Fruit fly (Drosophila melanogaster): Measurements from ENCODE around the gene CG10345.

The CG10345 gene

DNA sequence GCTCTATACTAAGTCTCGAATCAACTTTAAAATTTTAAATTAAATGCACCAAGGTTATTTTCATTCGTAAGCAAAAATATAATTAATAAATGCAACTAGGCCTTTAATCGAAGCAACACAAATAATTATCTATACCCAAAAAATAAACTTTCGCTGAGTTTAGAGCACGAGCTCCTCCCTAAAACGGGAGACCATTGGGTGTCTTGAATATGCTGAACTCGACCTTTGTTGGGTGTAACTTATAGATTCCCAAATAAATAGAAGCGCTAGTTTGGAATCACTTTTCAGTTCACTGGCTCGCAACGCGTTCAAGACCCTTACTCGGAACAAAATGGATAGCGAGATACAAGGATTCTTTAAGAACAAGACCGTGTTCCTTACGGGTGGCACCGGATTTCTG, 13.0 kb upstream of the CG10345 start, which contains the start of gene CG17560:
Gene CG17560 (plus strand): TSS at position 301 of the 400 bp plus-strand sequence.
- TF ChIP-seq CG17801 (GFP tag; optimal IDR thresholded peaks at IDR 0.05; ENCODE audit: partially characterized antibody) = no peak

DNA sequence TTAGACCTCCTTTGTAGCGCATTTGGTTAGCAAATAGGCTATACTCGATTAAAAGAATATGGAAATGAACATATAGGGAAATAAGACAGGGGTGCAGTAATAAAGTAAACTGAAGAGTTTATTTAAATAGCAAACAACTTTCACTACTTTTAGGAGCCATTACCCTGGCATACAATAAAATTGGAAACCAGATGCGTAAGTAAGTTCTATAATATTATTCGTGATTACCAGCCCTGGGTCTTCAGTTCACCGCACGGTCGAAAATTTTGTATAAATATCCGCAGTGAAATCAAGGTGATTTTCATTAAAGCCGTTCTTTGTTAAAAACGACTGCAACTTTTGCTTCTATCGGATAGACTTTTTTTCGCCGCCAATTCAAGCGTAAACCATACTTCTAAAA, 10.3 kb upstream of the CG10345 start, which contains the start of gene CG17562:
Gene CG17562 (plus strand): TSS at position 301 of the 400 bp plus-strand sequence.
- TF ChIP-seq CG17801 (GFP tag; optimal IDR thresholded peaks at IDR 0.05; ENCODE audit: partially characterized antibody) = no peak

DNA sequence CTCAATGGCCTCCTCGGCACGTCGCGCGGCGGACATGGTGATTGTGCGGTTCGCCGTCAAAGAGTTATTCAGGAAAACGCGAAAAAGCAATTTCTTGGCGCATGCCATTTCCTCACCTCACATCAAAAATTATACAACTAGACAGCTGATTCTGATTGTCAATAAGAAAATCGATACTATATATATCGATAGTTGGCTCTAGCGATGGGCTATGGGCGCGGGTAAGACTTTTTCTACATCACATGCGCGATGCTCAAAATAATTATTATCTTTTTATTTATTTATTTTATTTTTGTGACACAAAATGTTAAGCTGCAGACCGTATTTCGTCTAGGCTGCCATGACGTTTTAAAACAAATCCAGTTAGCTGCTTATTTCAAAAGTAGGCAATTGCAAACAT, 9.6 kb upstream of the CG10345 start, which contains the start of gene CG10340:
Gene CG10340 (minus strand): TSS at position 151 of the 400 bp plus-strand sequence.
- no peak for TF ChIP-seq CG17801 (GFP tag; optimal IDR thresholded peaks at IDR 0.05; ENCODE audit: partially characterized antibody)

- TF ChIP-seq CG17801 (GFP tag; optimal IDR thresholded peaks at IDR 0.05; ENCODE audit: partially characterized antibody) = no peak
Observed at dm6 chr3R:16613300-16613699, 8.6 kb upstream of the CG10345 start, which contains the start of gene CG12783. Gene CG12783 (minus strand): TSS chr3R:16613400.

DNA sequence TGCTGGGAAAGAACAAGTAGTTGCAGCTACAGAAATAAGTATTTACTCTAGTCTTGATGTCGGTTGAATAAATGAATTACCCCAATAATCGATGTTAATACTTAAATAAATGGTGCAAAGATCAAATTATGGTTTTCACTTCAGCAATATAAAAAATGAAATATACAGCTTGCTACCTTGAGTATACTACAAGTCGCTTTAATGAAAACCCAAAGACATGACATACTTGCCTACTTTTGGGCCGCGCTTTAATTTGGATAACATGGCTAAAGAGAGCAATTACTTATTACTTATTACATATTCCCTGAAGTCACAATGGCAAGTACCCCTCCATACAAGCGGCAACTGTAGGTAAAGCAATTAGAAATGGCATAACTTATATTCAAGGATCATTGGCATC, 6.6 kb upstream of the CG10345 start:
- no peak for TF ChIP-seq CG17801 (GFP tag; optimal IDR thresholded peaks at IDR 0.05; ENCODE audit: partially characterized antibody)

- no peak for TF ChIP-seq CG17801 (GFP tag; optimal IDR thresholded peaks at IDR 0.05; ENCODE audit: partially characterized antibody)
Observed at dm6 chr3R:16608920-16609319, 4.3 kb upstream of the CG10345 start, which contains the start of gene NPF. Gene NPF (plus strand): TSS chr3R:16609220.

- no peak for TF ChIP-seq CG17801 (GFP tag; optimal IDR thresholded peaks at IDR 0.05; ENCODE audit: partially characterized antibody)
Observed at dm6 chr3R:16605929-16606328, 1.3 kb upstream of the CG10345 start.

dm6 chr3R:16600735-16601134, 3.9 kb downstream of the CG10345 start:
- no peak for TF ChIP-seq CG17801 (GFP tag; optimal IDR thresholded peaks at IDR 0.05; ENCODE audit: partially characterized antibody)

DNA sequence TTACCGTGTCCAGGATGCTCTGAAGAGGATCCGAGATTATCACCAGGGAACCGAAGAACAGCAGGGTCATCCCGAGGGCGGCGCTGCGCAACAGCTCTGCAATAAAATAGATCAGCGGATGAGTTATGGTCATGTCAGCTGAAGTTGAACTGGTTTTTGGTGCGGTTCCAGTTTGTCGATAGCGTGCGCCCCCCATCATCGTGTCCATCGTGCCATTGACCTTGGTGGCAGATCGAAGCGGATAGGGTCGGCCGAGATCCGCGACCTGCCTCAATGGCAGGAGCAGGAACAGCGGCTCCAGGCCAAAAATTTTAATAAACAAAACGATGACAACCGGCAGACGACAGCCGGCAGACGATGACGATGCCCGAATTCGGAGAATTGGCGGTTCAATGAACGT, 5.0 kb downstream of the CG10345 start:
- TF ChIP-seq CG17801 (GFP tag; optimal IDR thresholded peaks at IDR 0.05; ENCODE audit: partially characterized antibody) = no peak

DNA sequence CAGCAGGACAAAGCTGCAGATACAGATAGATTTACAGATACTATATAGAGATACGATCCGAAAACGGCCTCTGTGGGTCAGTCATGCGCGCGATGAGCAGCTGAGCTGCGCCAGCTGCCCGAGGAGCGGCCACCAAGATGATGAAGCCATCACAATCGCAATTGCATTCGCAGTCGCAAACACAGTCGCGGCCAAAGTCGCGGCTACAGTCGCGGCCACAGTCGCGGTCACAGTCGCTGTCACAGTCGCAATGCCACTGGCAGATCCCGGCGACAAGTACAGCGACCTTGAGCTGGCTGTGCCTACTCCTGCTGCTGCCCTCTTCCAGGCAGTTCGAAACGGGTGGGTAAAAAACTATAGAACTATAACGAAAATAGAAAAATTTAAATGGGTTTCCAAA, 9.7 kb downstream of the CG10345 start:
- TF ChIP-seq CG17801 (GFP tag; optimal IDR thresholded peaks at IDR 0.05; ENCODE audit: partially characterized antibody) = no peak

- no peak for TF ChIP-seq CG17801 (GFP tag; optimal IDR thresholded peaks at IDR 0.05; ENCODE audit: partially characterized antibody)
Observed at dm6 chr3R:16594056-16594858, 10.4 kb downstream of the CG10345 start, which contains the start of gene CG14892. Gene CG14892 (plus strand): TSS chr3R:16594414.

- no peak for TF ChIP-seq CG17801 (GFP tag; optimal IDR thresholded peaks at IDR 0.05; ENCODE audit: partially characterized antibody)
Observed at dm6 chr3R:16591407-16591806, 13.3 kb downstream of the CG10345 start.

DNA sequence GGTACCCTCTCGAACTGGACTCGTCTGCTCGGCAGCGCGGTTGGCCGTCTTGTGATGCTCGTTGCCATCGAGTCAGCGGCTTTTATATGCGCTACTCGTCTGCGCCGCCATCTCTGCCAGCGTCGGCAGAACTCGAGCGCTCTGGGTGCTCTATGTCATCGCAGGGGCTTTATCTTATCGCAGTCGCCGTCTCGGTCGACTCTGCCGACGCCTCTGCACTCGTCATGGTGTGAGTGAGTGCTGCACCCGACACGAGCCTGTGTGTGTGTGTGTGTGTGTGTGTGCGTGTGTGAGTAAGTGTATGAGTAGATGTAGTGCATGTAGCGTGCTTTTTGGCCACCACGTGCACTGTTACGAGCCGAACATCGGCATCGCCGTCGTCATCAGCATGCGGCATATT, 21.1 kb downstream of the CG10345 start, which contains the start of gene Scp2:
Gene Scp2 (minus strand): TSS at position 59 of the 400 bp plus-strand sequence.
- no peak for TF ChIP-seq CG17801 (GFP tag; optimal IDR thresholded peaks at IDR 0.05; ENCODE audit: partially characterized antibody)

DNA sequence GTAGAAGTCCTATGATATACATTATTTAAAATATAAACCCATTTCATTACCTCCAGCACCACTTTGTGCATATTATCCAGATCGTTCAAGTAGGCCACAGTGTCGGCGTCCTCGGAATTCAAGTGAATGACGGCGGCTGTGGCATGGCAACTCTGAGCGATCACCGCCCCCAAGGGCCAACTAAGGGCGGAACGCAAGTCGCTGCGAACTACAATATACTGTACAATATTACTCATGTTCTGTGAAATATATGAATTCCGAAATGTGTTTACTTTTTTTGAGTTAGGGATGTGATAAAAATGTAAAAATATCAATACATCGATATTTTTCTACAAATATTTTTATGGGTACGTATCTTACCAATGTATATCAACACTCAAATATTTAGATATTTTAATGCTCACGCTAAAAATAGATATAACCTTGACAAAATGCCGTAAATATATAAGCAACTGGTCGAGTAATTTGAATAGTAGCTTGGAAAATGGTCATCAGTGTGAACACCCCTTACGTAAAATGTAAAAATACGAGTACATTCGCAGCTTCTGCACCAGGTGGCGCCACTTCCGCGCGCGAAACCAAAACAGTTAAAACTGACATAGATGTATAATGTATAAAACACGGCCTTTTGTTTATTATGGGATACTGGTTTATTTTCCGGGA, 31.0 kb downstream of the CG10345 start, which contains the start of gene CG14903:
Gene CG14903 (minus strand): TSS at position 270 of the 663 bp plus-strand sequence.
- TF ChIP-seq CG17801 (GFP tag; optimal IDR thresholded peaks at IDR 0.05; ENCODE audit: partially characterized antibody) = no peak

dm6 chr3R:16571215-16571614, 33.4 kb downstream of the CG10345 start, which contains the start of gene CG14891:
Gene CG14891 (plus strand): TSS chr3R:16571515.
- no peak for TF ChIP-seq CG17801 (GFP tag; optimal IDR thresholded peaks at IDR 0.05; ENCODE audit: partially characterized antibody)

All from ovary, adult (tissue).